Worm (Caenorhabditis elegans): ENCODE data around the gene C14A11.2.

Gene C14A11.2

DNA sequence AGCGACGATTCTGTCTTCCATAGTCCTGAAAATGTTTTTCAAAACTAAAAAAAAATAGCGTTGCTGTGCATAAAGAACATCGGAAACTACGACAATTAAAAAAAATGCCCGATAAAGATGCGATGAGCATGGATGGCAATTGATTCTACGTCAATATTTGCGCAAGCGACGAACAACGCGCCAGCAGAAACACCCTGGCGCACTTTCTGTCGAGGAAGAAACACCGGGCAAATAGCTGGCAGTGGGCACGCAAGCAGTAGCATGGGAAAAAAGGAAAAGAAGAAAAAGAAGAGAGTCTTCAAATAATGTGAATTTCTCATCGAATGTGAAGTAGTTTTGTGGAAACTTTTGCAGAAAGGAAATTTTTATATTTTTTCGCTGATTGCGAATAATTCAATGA, 6.7 kb downstream of the C14A11.2 start, which contains the start of gene C14A11.9:
C14A11.9 (minus strand) TSS at position 27 of the 400 bp plus-strand sequence.
- TF ChIP-seq ceh-43 (GFP tag; optimal IDR thresholded peaks at IDR 0.05) (peak; percentile 57), nhr-2 (tag; optimal IDR thresholded peaks at IDR 0.05) (no peak), tbx-8 (GFP tag; optimal IDR thresholded peaks at IDR 0.05) (peak; percentile 42), lin-32 (GFP tag; optimal IDR thresholded peaks at IDR 0.05) (peak; percentile 45), M03D4.4 (tag; optimal IDR thresholded peaks at IDR 0.05) (peak; percentile 79), nhr-237 (tag; optimal IDR thresholded peaks at IDR 0.05) (peak; percentile 77), nhr-76 (tag; optimal IDR thresholded peaks at IDR 0.05) (no peak), snpc-4 (tag; optimal IDR thresholded peaks at IDR 0.05) (no peak), unc-62 (GFP tag; optimal IDR thresholded peaks at IDR 0.05) (peak; percentile 21), elt-1 (tag; optimal IDR thresholded peaks at IDR 0.05; ENCODE audit: borderline replicate concordance, insufficient read depth) (no peak), sptf-1 (tag; optimal IDR thresholded peaks at IDR 0.05) (peak; percentile 85), mab-5 (tag; optimal IDR thresholded peaks at IDR 0.05) (no peak), ceh-39 (tag; optimal IDR thresholded peaks at IDR 0.05) (no peak), mls-2 (tag; optimal IDR thresholded peaks at IDR 0.05) (peak; percentile 86), hlh-1 (tag; optimal IDR thresholded peaks at IDR 0.05) (peak; percentile 40), ztf-11 (tag; optimal IDR thresholded peaks at IDR 0.05) (no peak), cnd-1 (tag; optimal IDR thresholded peaks at IDR 0.05) (peak; percentile 65), zip-8 (tag; optimal IDR thresholded peaks at IDR 0.05) (no peak), unc-39 (tag; optimal IDR thresholded peaks at IDR 0.05) (no peak), sem-2 (GFP tag; optimal IDR thresholded peaks at IDR 0.05) (no peak), ham-2 (GFP tag; optimal IDR thresholded peaks at IDR 0.05) (peak; percentile 50), lsy-2 (tag; optimal IDR thresholded peaks at IDR 0.05) (peak; percentile 76), bed-3 (GFP tag; optimal IDR thresholded peaks at IDR 0.05) (peak; percentile 10), blmp-1 (tag; optimal IDR thresholded peaks at IDR 0.05) (no peak), mep-1 (tag; optimal IDR thresholded peaks at IDR 0.05) (peak; percentile 92), flh-1 (GFP tag; optimal IDR thresholded peaks at IDR 0.05) (no peak), ces-1 (GFP tag; optimal IDR thresholded peaks at IDR 0.05) (peak; percentile 56), elt-3 (tag; optimal IDR thresholded peaks at IDR 0.05) (no peak), drap-1 (GFP tag; optimal IDR thresholded peaks at IDR 0.05) (peak; percentile 74), nhr-28 (tag; optimal IDR thresholded peaks at IDR 0.05) (no peak), pha-4 (tag; optimal IDR thresholded peaks at IDR 0.05) (peak; percentile 72), ceh-83 (GFP tag; optimal IDR thresholded peaks at IDR 0.05) (peak; percentile 61), nhr-12 (tag; optimal IDR thresholded peaks at IDR 0.05) (no peak), lin-13 (tag; optimal IDR thresholded peaks at IDR 0.05) (peak; percentile 79), unc-120 (tag; optimal IDR thresholded peaks at IDR 0.05; ENCODE audit: poor library complexity, severe bottlenecking) (peak; percentile 75)

- TF ChIP-seq mls-2 (tag; optimal IDR thresholded peaks at IDR 0.05) (no peak), sem-2 (GFP tag; optimal IDR thresholded peaks at IDR 0.05) (no peak), nhr-12 (tag; optimal IDR thresholded peaks at IDR 0.05) (no peak), sptf-1 (tag; optimal IDR thresholded peaks at IDR 0.05) (no peak), elt-3 (tag; optimal IDR thresholded peaks at IDR 0.05) (no peak), bed-3 (GFP tag; optimal IDR thresholded peaks at IDR 0.05) (no peak), ceh-83 (GFP tag; optimal IDR thresholded peaks at IDR 0.05) (no peak), nhr-28 (tag; optimal IDR thresholded peaks at IDR 0.05) (no peak), tbx-8 (GFP tag; optimal IDR thresholded peaks at IDR 0.05) (no peak), drap-1 (GFP tag; optimal IDR thresholded peaks at IDR 0.05) (no peak), M03D4.4 (tag; optimal IDR thresholded peaks at IDR 0.05) (no peak), mep-1 (tag; optimal IDR thresholded peaks at IDR 0.05) (no peak), unc-62 (GFP tag; optimal IDR thresholded peaks at IDR 0.05) (no peak), nhr-237 (tag; optimal IDR thresholded peaks at IDR 0.05) (no peak), nhr-76 (tag; optimal IDR thresholded peaks at IDR 0.05) (no peak), blmp-1 (tag; optimal IDR thresholded peaks at IDR 0.05) (no peak), unc-120 (tag; optimal IDR thresholded peaks at IDR 0.05; ENCODE audit: poor library complexity, severe bottlenecking) (no peak), cnd-1 (tag; optimal IDR thresholded peaks at IDR 0.05) (no peak), unc-39 (tag; optimal IDR thresholded peaks at IDR 0.05) (no peak), lsy-2 (tag; optimal IDR thresholded peaks at IDR 0.05) (no peak)
Measured at ce11 chrX:2814097-2814720, 11.3 kb downstream of the C14A11.2 start, which contains the start of gene C14A11.6. Gene C14A11.6, minus strand, starts transcription at chrX:2814147.

- TF ChIP-seq elt-3 (tag; optimal IDR thresholded peaks at IDR 0.05) (no peak), unc-120 (tag; optimal IDR thresholded peaks at IDR 0.05; ENCODE audit: poor library complexity, severe bottlenecking) (no peak), ztf-11 (tag; optimal IDR thresholded peaks at IDR 0.05) (no peak), sem-2 (GFP tag; optimal IDR thresholded peaks at IDR 0.05) (no peak), nhr-12 (tag; optimal IDR thresholded peaks at IDR 0.05) (no peak), ceh-43 (GFP tag; optimal IDR thresholded peaks at IDR 0.05) (no peak), mab-5 (tag; optimal IDR thresholded peaks at IDR 0.05) (no peak), drap-1 (GFP tag; optimal IDR thresholded peaks at IDR 0.05) (no peak), nhr-237 (tag; optimal IDR thresholded peaks at IDR 0.05) (no peak), unc-62 (GFP tag; optimal IDR thresholded peaks at IDR 0.05) (no peak), sptf-1 (tag; optimal IDR thresholded peaks at IDR 0.05) (no peak), blmp-1 (tag; optimal IDR thresholded peaks at IDR 0.05) (no peak), lin-32 (GFP tag; optimal IDR thresholded peaks at IDR 0.05) (no peak), mls-2 (tag; optimal IDR thresholded peaks at IDR 0.05) (no peak), hlh-1 (tag; optimal IDR thresholded peaks at IDR 0.05) (no peak)
Measured at ce11 chrX:2818899-2819298, 16.0 kb downstream of the C14A11.2 start.

All from whole organism, mixed stage, embryonic.